Worm (Caenorhabditis elegans): ENCODE results near the gene F59B10.3.

- TF ChIP-seq nhr-237 (tag; optimal IDR thresholded peaks at IDR 0.05): no peak
- no peak for TF ChIP-seq nhr-77 (tag; optimal IDR thresholded peaks at IDR 0.05)
- no peak for TF ChIP-seq elt-1 (tag; optimal IDR thresholded peaks at IDR 0.05)
- no peak for TF ChIP-seq nhr-10 (tag; optimal IDR thresholded peaks at IDR 0.05)
- TF ChIP-seq ZK546.5 (tag; optimal IDR thresholded peaks at IDR 0.05): no peak
- no peak for TF ChIP-seq alr-1 (tag; optimal IDR thresholded peaks at IDR 0.05)
- no peak for TF ChIP-seq skn-1 (tag; optimal IDR thresholded peaks at IDR 0.05)
- no peak for TF ChIP-seq blmp-1 (tag; optimal IDR thresholded peaks at IDR 0.05; ENCODE audit: insufficient read depth)
- no peak for TF ChIP-seq lin-13 (GFP tag; optimal IDR thresholded peaks at IDR 0.05)
- TF ChIP-seq F13H6.1 (tag; optimal IDR thresholded peaks at IDR 0.05): no peak
- no peak for TF ChIP-seq ceh-82 (tag; optimal IDR thresholded peaks at IDR 0.05)
These were observed 28.9 kb downstream of the F59B10.3 start, which contains the start of gene R166.3 for ce11 chrII:10539232-10539631.

Measured in whole organism, L2 larva.